Worm (Caenorhabditis elegans): ENCODE data around the gene C30A5.16.

DNA sequence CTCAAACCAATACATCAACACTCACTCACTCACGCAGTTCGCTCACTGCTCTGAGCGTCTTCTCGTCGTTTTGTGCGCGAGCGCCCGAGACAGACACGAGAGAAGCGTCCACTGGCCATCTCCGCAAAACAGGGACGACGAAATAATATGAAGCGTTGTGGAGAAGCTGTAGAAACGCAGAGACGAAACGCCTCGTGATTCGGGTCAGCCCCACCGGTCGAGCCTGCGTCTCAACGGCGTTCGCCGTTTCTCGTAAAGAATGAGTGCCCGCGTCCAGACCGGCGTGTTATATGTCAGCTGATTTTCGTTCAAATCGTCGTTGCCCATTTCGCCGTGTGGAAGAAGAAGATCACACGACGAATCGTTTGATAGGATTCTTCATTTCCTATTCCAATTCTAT is 9.5 kb downstream of the C30A5.16 start, which contains the start of gene fbxl-1:
- no peak for TF ChIP-seq ztf-11 (tag; optimal IDR thresholded peaks at IDR 0.05)
- TF ChIP-seq unc-39 (tag; optimal IDR thresholded peaks at IDR 0.05) = no peak
- no peak for TF ChIP-seq nhr-237 (tag; optimal IDR thresholded peaks at IDR 0.05)
- TF ChIP-seq ces-1 (GFP tag; optimal IDR thresholded peaks at IDR 0.05) = no peak
- TF ChIP-seq nhr-28 (tag; optimal IDR thresholded peaks at IDR 0.05) = no peak
- no peak for TF ChIP-seq unc-62 (GFP tag; optimal IDR thresholded peaks at IDR 0.05)
- no peak for TF ChIP-seq snpc-4 (tag; optimal IDR thresholded peaks at IDR 0.05)
- TF ChIP-seq bed-3 (GFP tag; optimal IDR thresholded peaks at IDR 0.05) = no peak
